Fruit fly (Drosophila melanogaster) whole organism, wandering third instar larva: Measurements from ENCODE around the gene Srp72.

Source experiments
- Abd-B ChIP-seq: fragments of >200 bp; optimal IDR thresholded peaks from 2 replicates; lab custom pipeline; 2017; ENCODE audit warnings: missing biosample characterization, missing genetic modification characterization
- CG32264 ChIP-seq: fragments of 200-800 bp; sonication (Bioruptor generic); optimal IDR thresholded peaks from 2 replicates; lab custom pipeline; 2016; ENCODE audit warnings: missing biosample characterization, missing genetic modification characterization
- CG9705 ChIP-seq: fragments of 200-800 bp; sonication (Bioruptor generic); optimal IDR thresholded peaks from 2 replicates; lab custom pipeline; 2018; ENCODE audit warnings: missing biosample characterization, mild to moderate bottlenecking, missing genetic modification characterization
- CrebA ChIP-seq: fragments of 200-800 bp; sonication (Bioruptor generic); optimal IDR thresholded peaks from 2 replicates; lab custom pipeline; 2016; ENCODE audit warnings: missing biosample characterization, mild to moderate bottlenecking, missing genetic modification characterization, borderline replicate concordance
- Dif ChIP-seq: fragments of 200-275, 200-300 bp; sonication (Bioruptor generic); optimal IDR thresholded peaks from 2 replicates; lab custom pipeline; 2018; ENCODE audit warnings: missing biosample characterization, missing genetic modification characterization; ENCODE audit not compliant: partially characterized antibody
- GATAd ChIP-seq: sonication (Bioruptor generic); optimal IDR thresholded peaks from 2 replicates; lab custom pipeline; 2016; ENCODE audit warnings: missing biosample characterization, missing genetic modification characterization
- HLH106 ChIP-seq: fragments of 200-800 bp; optimal IDR thresholded peaks from 3 replicates; lab custom pipeline; 2019; ENCODE audit warnings: missing biosample characterization, mild to moderate bottlenecking, missing genetic modification characterization, moderate library complexity
- Hnf4 ChIP-seq: fragments of 200-800 bp; sonication (Bioruptor generic); optimal IDR thresholded peaks from 2 replicates; lab custom pipeline; 2016; ENCODE audit warnings: missing biosample characterization, mild to moderate bottlenecking, missing genetic modification characterization
- Hr83 ChIP-seq: fragments of 200-300 bp; sonication (Bioruptor generic); optimal IDR thresholded peaks from 2 replicates; lab custom pipeline; 2016; ENCODE audit warnings: missing biosample characterization, mild to moderate bottlenecking, missing genetic modification characterization, moderate library complexity; ENCODE audit not compliant: poor library complexity, severe bottlenecking
- Jra ChIP-seq: sonication (Bioruptor generic); optimal IDR thresholded peaks from 2 replicates; lab custom pipeline; 2016; ENCODE audit warnings: missing biosample characterization, missing genetic modification characterization
- Mio ChIP-seq: sonication (Bioruptor generic); optimal IDR thresholded peaks from 2 replicates; lab custom pipeline; 2016; ENCODE audit warnings: missing biosample characterization, missing genetic modification characterization
- Myc ChIP-seq: fragments of >200 bp; optimal IDR thresholded peaks from 2 replicates; lab custom pipeline; 2017
- N ChIP-seq: fragments of >200 bp; optimal IDR thresholded peaks from 2 replicates; lab custom pipeline; 2018; ENCODE audit warnings: missing biosample characterization, missing external identifiers, missing genetic modification characterization
- OdsH ChIP-seq: fragments of 200-800 bp; sonication (Bioruptor generic); optimal IDR thresholded peaks from 2 replicates; lab custom pipeline; 2016; ENCODE audit warnings: missing biosample characterization, mild to moderate bottlenecking, missing genetic modification characterization
- Rel ChIP-seq, 2 experiments: fragments of 200-800 bp; sonication (Bioruptor generic) in 1 of 2; optimal IDR thresholded peaks; 2 replicates in 1 of 2; 3 replicates in 1 of 2; lab custom pipeline; 2016 to 2019; ENCODE audit warnings: mild to moderate bottlenecking in 2 of 2, missing biosample characterization in 2 of 2, missing genetic modification characterization in 2 of 2, moderate library complexity in 1 of 2
- Sp1 ChIP-seq: fragments of 200-800 bp; sonication (Bioruptor generic); optimal IDR thresholded peaks from 3 replicates; lab custom pipeline; 2019; ENCODE audit warnings: missing biosample characterization, mild to moderate bottlenecking, missing genetic modification characterization, moderate library complexity
- Vsx2 ChIP-seq: fragments of 200-300, 225-300 bp; sonication (Bioruptor generic); optimal IDR thresholded peaks from 2 replicates; lab custom pipeline; 2018; ENCODE audit warnings: missing biosample characterization, missing genetic modification characterization; ENCODE audit not compliant: partially characterized antibody
- br ChIP-seq: fragments of 200-800 bp; sonication (Bioruptor generic); optimal IDR thresholded peaks from 2 replicates; lab custom pipeline; 2016; ENCODE audit warnings: missing biosample characterization, missing genetic modification characterization
- brk ChIP-seq: fragments of 200-800 bp; sonication (Bioruptor generic); optimal IDR thresholded peaks from 2 replicates; lab custom pipeline; 2016; ENCODE audit warnings: missing biosample characterization, mild to moderate bottlenecking, missing genetic modification characterization
- dmrt93B ChIP-seq: fragments of 200-800 bp; sonication (Bioruptor generic); optimal IDR thresholded peaks from 2 replicates; lab custom pipeline; 2018; ENCODE audit warnings: missing biosample characterization, mild to moderate bottlenecking, missing genetic modification characterization
- dsf ChIP-seq: sonication (Bioruptor generic); optimal IDR thresholded peaks from 2 replicates; lab custom pipeline; 2016; ENCODE audit warnings: missing biosample characterization, missing genetic modification characterization, borderline replicate concordance
- ey ChIP-seq: fragments of 200-800 bp; sonication (Bioruptor generic); optimal IDR thresholded peaks from 2 replicates; lab custom pipeline; 2016; ENCODE audit warnings: missing biosample characterization, missing genetic modification characterization
- foxo ChIP-seq, 2 experiments: fragments of 200-800 bp; sonication (Bioruptor generic); optimal IDR thresholded peaks; 2 replicates in 1 of 2; 3 replicates in 1 of 2; lab custom pipeline; 2016 to 2017; ENCODE audit warnings: missing biosample characterization in 2 of 2, missing genetic modification characterization in 2 of 2
- fru ChIP-seq: fragments of 200-800 bp; sonication (Bioruptor generic); optimal IDR thresholded peaks from 3 replicates; lab custom pipeline; 2016; ENCODE audit warnings: missing biosample characterization, mild to moderate bottlenecking, missing genetic modification characterization
- h ChIP-seq: fragments of 200-800 bp; sonication (Bioruptor generic); optimal IDR thresholded peaks from 3 replicates; lab custom pipeline; 2016; ENCODE audit warnings: missing biosample characterization, mild to moderate bottlenecking, missing genetic modification characterization
- jim ChIP-seq: fragments of 175-275, 200-325 bp; sonication (Bioruptor generic); optimal IDR thresholded peaks from 2 replicates; lab custom pipeline; 2016; ENCODE audit warnings: missing biosample characterization, mild to moderate bottlenecking, missing genetic modification characterization
- lola ChIP-seq: fragments of >200 bp; optimal IDR thresholded peaks from 2 replicates; lab custom pipeline; 2017; ENCODE audit warnings: missing biosample characterization, missing genetic modification characterization
- pan ChIP-seq: fragments of >200 bp; optimal IDR thresholded peaks from 2 replicates; lab custom pipeline; 2017
- psq ChIP-seq: fragments of 200-800 bp; sonication (Bioruptor generic); optimal IDR thresholded peaks from 3 replicates; lab custom pipeline; 2017; ENCODE audit warnings: missing biosample characterization, mild to moderate bottlenecking, missing genetic modification characterization, moderate library complexity
- sage ChIP-seq: fragments of 200-800 bp; sonication (Bioruptor generic); optimal IDR thresholded peaks from 2 replicates; lab custom pipeline; 2016; ENCODE audit warnings: missing biosample characterization, mild to moderate bottlenecking, missing genetic modification characterization
- tai ChIP-seq: sonication (Bioruptor generic); optimal IDR thresholded peaks from 2 replicates; lab custom pipeline; 2016; ENCODE audit warnings: missing biosample characterization, missing genetic modification characterization
- usp ChIP-seq: fragments of >200 bp; optimal IDR thresholded peaks from 2 replicates; lab custom pipeline; 2017; ENCODE audit warnings: missing biosample characterization, missing genetic modification characterization
- woc ChIP-seq: sonication (Bioruptor generic); optimal IDR thresholded peaks from 2 replicates; lab custom pipeline; 2016; ENCODE audit warnings: missing biosample characterization, mild to moderate bottlenecking, missing genetic modification characterization

Gene Srp72

DNA sequence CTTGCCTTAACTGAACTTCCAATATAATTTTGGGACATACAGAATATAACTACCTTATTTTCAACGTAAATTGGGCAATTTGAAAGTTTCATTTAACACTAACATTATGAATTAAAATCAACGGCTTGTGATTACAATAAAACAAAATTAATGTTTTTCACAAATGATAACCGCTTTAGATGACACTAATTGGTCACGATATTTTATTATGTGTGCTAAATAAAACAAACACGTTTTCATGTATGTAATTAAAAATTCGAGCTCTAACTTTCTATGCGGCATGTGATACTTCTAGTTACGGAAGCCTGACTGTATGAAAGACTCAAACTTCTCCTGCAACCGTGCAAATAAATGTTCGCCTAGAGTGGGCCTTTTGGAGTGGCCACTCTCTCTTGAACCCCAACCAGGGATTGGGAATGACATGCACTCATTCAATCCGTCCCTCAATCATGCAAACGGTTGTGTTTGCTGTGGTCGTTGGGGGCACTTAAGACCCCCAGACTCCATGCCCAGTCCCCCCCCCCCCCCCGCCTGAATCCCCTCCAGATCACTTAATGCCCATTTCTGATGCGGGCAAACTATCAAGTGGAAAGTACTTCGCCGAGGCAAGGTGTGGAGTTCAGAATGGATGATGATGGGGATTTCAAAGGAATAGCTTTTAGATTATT, 6.8 kb downstream of the Srp72 start:
- no peak for TF ChIP-seq Jra (GFP tag; lab: Kevin White, UChicago)
- TF ChIP-seq usp (GFP tag; lab: Kevin White, UChicago): no peak
- TF ChIP-seq Vsx2 (GFP tag; lab: Kevin White, UChicago): no peak
- TF ChIP-seq CG9705 (GFP tag; lab: Kevin White, UChicago): no peak
- no peak for TF ChIP-seq fru (GFP tag; lab: Kevin White, UChicago)
- no peak for TF ChIP-seq brk (GFP tag; lab: Kevin White, UChicago)
- TF ChIP-seq Sp1 (GFP tag; lab: Kevin White, UChicago): no peak
- no peak for TF ChIP-seq Rel (GFP tag; optimal IDR thresholded peaks at IDR 0.05; lab: Kevin White, UChicago)
- no peak for TF ChIP-seq Rel (tag; optimal IDR thresholded peaks at IDR 0.05; lab: Kevin White, UChicago)
- TF ChIP-seq CrebA (GFP tag; lab: Kevin White, UChicago): no peak
- TF ChIP-seq dmrt93B: no peak
- TF ChIP-seq Myc (lab: Kevin White, UChicago): no peak
- TF ChIP-seq ey: no peak
- TF ChIP-seq woc (GFP tag; lab: Kevin White, UChicago): no peak
- no peak for TF ChIP-seq Mio (GFP tag; lab: Kevin White, UChicago)
- no peak for TF ChIP-seq foxo (GFP tag; optimal IDR thresholded peaks at IDR 0.05; lab: Kevin White, UChicago)
- TF ChIP-seq psq (GFP tag; lab: Kevin White, UChicago): no peak
- no peak for TF ChIP-seq h (GFP tag; lab: Kevin White, UChicago)

DNA sequence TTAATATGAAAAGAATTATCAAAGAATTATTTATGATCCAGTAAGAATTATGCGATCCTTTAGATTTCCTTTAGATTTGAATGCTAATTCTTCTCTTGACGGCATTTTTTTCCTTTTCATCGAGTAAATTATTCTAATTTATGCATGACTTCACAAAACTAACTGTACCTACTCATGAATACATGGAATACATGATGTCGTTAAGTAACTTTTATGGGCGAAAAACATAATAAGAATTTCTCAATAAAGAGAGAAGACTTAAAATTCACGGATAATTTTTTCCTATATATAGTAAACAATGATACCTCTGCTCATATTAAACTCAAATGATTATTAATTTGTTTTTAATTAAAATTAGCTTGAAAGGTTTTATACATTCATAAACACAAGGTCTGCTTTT, 7.4 kb downstream of the Srp72 start:
- no peak for TF ChIP-seq usp (GFP tag; lab: Kevin White, UChicago)
- no peak for TF ChIP-seq pan
- no peak for TF ChIP-seq woc (GFP tag; lab: Kevin White, UChicago)
- no peak for TF ChIP-seq Mio (GFP tag; lab: Kevin White, UChicago)
- TF ChIP-seq brk (GFP tag; lab: Kevin White, UChicago): no peak
- TF ChIP-seq HLH106 (tag; lab: Kevin White, UChicago): no peak
- TF ChIP-seq, all 38 proteins: peak for 0

- TF ChIP-seq Myc (lab: Kevin White, UChicago) (no peak), CG9705 (GFP tag; lab: Kevin White, UChicago) (no peak), Jra (GFP tag; lab: Kevin White, UChicago) (no peak), pan (no peak), h (GFP tag; lab: Kevin White, UChicago) (no peak), br (GFP tag; lab: Kevin White, UChicago) (no peak), N (no peak), tai (GFP tag; lab: Kevin White, UChicago) (no peak), OdsH (GFP tag; lab: Kevin White, UChicago) (no peak), Dif (GFP tag; lab: Kevin White, UChicago) (no peak)
Measured at dm6 chr3R:20596337-20596962, 7.9 kb downstream of the Srp72 start.

DNA sequence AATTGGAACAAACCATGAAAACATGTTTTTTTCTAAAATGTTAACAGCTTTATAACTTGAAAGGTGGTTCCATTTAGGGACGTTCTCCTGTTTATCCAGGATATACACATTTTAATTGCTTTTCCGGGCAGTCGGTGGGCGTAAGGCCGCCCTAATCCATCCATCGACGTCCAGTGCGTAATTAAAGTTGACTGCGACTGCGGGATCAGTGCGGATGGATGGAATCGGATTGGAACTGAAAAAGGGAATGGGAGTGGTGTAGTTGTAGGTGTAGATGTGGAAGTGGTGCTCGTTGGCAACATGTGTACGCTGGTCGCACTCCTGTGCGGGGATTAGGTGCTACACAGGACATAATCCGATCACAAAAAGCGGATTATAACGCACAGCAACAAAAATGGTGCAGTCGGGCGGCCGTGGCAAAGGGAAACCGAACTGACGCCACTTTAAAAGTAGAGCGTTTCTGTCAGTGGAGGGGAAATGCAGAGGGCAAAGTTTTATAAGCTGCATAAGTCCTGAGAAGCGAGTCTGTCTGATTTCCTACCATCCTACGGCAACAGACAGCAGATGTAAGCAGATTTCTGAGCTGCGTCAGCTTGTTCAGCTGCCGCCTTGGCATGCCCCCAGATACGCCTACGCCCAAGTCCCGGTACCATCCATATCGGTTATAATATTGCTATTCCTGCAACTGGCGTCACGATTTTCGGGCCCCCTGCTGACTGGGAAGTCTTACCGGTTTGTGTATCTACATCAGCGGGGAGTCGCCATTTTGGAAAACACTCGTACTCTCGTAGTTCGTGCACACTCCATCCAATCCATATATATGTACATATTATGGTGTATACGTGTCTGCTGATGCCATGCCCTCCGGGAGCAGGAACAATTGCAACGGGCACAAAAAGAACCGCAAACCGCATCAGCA, 9.2 kb downstream of the Srp72 start:
- TF ChIP-seq Jra (GFP tag; lab: Kevin White, UChicago): no peak
- no peak for TF ChIP-seq dsf (GFP tag; lab: Kevin White, UChicago)
- TF ChIP-seq tai (GFP tag; lab: Kevin White, UChicago): no peak
- TF ChIP-seq h (GFP tag; lab: Kevin White, UChicago): no peak
- no peak for TF ChIP-seq Hr83 (GFP tag; lab: Kevin White, UChicago)
- TF ChIP-seq sage (GFP tag; lab: Kevin White, UChicago): no peak
- no peak for TF ChIP-seq jim (GFP tag; lab: Kevin White, UChicago)
- no peak for TF ChIP-seq CG32264 (GFP tag; lab: Kevin White, UChicago)
- TF ChIP-seq Hnf4 (GFP tag; lab: Kevin White, UChicago): no peak
- no peak for TF ChIP-seq CG9705 (GFP tag; lab: Kevin White, UChicago)
- no peak for TF ChIP-seq Abd-B (GFP tag; lab: Kevin White, UChicago)
- no peak for TF ChIP-seq usp (GFP tag; lab: Kevin White, UChicago)
- no peak for TF ChIP-seq lola (GFP tag; lab: Kevin White, UChicago)
- no peak for TF ChIP-seq Rel (GFP tag; optimal IDR thresholded peaks at IDR 0.05; lab: Kevin White, UChicago)
- no peak for TF ChIP-seq Rel (tag; optimal IDR thresholded peaks at IDR 0.05; lab: Kevin White, UChicago)
- no peak for TF ChIP-seq GATAd (GFP tag; lab: Kevin White, UChicago)
- TF ChIP-seq Sp1 (GFP tag; lab: Kevin White, UChicago): no peak
